Worm (Caenorhabditis elegans) whole organism, L1 larva: ENCODE measurements around the gene C06A12.3.

Experiments
- alr-1 ChIP-seq: fragments of 200-800 bp; sonication (Bioruptor generic); optimal IDR thresholded peaks from 2 replicates; lab custom pipeline; 2018; ENCODE audit warnings: borderline replicate concordance, mild to moderate bottlenecking, missing genetic modification characterization, missing compliant biosample characterization
- ama-1 ChIP-seq: fragments of 150-350 bp; optimal IDR thresholded peaks from 2 replicates; lab custom pipeline; 2014
- blmp-1 ChIP-seq: fragments of 150-350 bp; optimal IDR thresholded peaks from 2 replicates; lab custom pipeline; 2014; ENCODE audit warnings: missing biosample characterization, missing genetic modification characterization
- ceh-63 ChIP-seq: fragments of 200-800 bp; sonication (Bioruptor generic); optimal IDR thresholded peaks from 2 replicates; lab custom pipeline; 2018; ENCODE audit warnings: mild to moderate bottlenecking, missing genetic modification characterization, missing compliant biosample characterization
- ceh-88 ChIP-seq: fragments of 200-800 bp; sonication (Bioruptor generic); IDR thresholded peaks from 2 replicates; pipeline ENCODE4 v1.3.6; 2022; ENCODE audit warnings: missing genetic modification characterization, missing compliant biosample characterization
- ceh-90 ChIP-seq: sonication (generic microtip); optimal IDR thresholded peaks from 2 replicates; lab custom pipeline; 2016; ENCODE audit warnings: missing genetic modification characterization, missing compliant biosample characterization
- dsc-1 ChIP-seq: sonication (generic microtip); optimal IDR thresholded peaks from 2 replicates; lab custom pipeline; 2016; ENCODE audit warnings: mild to moderate bottlenecking, missing genetic modification characterization, missing compliant biosample characterization
- efl-1 ChIP-seq, 4 experiments: fragments of 150-350 bp; optimal IDR thresholded peaks in 3 of 4; peaks in 1 of 4; 1 replicate in 1 of 4; 2 replicates in 3 of 4; lab custom pipeline; 2014; ENCODE audit warnings: missing biosample characterization in 2 of 4, missing genetic modification characterization in 2 of 4, missing genetic modification reagents in 2 of 4
- efl-3 ChIP-seq: fragments of 200-800 bp; sonication (Bioruptor generic); optimal IDR thresholded peaks from 2 replicates; lab custom pipeline; 2018; ENCODE audit warnings: mild to moderate bottlenecking, missing genetic modification characterization, missing compliant biosample characterization
- egl-13 ChIP-seq: sonication (generic microtip); optimal IDR thresholded peaks from 2 replicates; lab custom pipeline; 2016; ENCODE audit warnings: missing genotype, missing genetic modification reagents, missing genetic modification characterization, missing compliant biosample characterization
- elt-2 ChIP-seq: sonication (generic microtip); optimal IDR thresholded peaks from 2 replicates; lab custom pipeline; 2016; ENCODE audit warnings: missing genetic modification characterization, mild to moderate bottlenecking, inconsistent platforms, missing compliant biosample characterization, missing genetic modification reagents
- elt-3 ChIP-seq, 6 experiments: fragments of 150-350 bp in 1 of 6; sonication (generic microtip); optimal IDR thresholded peaks; 2 replicates each; lab custom pipeline; 2017 to 2018; ENCODE audit warnings: missing biosample characterization in 6 of 6, missing genetic modification characterization in 6 of 6, inconsistent platforms in 1 of 6
- ets-5 ChIP-seq: fragments of 200-800 bp; sonication (Bioruptor generic); IDR thresholded peaks from 2 replicates; pipeline ENCODE4 v1.3.6; 2022; ENCODE audit warnings: missing genetic modification characterization, missing compliant biosample characterization
- fkh-4 ChIP-seq: sonication (generic microtip); optimal IDR thresholded peaks from 2 replicates; lab custom pipeline; 2016; ENCODE audit warnings: missing compliant biosample characterization, missing genetic modification characterization, borderline replicate concordance
- grh-1 ChIP-seq: fragments of 200-800 bp; sonication (Bioruptor generic); IDR thresholded peaks from 2 replicates; pipeline ENCODE4 v1.3.6; 2022; ENCODE audit warnings: missing genetic modification reagents, missing genetic modification characterization, missing compliant biosample characterization
- hlh-17 ChIP-seq: fragments of 200-800 bp; sonication (Bioruptor generic); optimal IDR thresholded peaks from 2 replicates; lab custom pipeline; 2018; ENCODE audit warnings: missing genetic modification characterization, mild to moderate bottlenecking, missing compliant biosample characterization, moderate library complexity, borderline replicate concordance
- hlh-4 ChIP-seq: sonication (generic microtip); optimal IDR thresholded peaks from 2 replicates; lab custom pipeline; 2016; ENCODE audit warnings: mild to moderate bottlenecking, missing genetic modification characterization, missing compliant biosample characterization
- irx-1 ChIP-seq: sonication (generic microtip); optimal IDR thresholded peaks from 2 replicates; lab custom pipeline; 2016; ENCODE audit warnings: missing genetic modification characterization, missing compliant biosample characterization
- lin-14 ChIP-seq: fragments of 200-800 bp; sonication (Bioruptor generic); optimal IDR thresholded peaks from 2 replicates; lab custom pipeline; 2018; ENCODE audit warnings: mild to moderate bottlenecking, missing genetic modification characterization, moderate library complexity, missing compliant biosample characterization
- lin-35 ChIP-seq, 2 experiments: fragments of 150-350 bp; optimal IDR thresholded peaks; 2 replicates each; lab custom pipeline; 2014; ENCODE audit warnings: missing biosample characterization in 2 of 2, missing genetic modification characterization in 2 of 2, missing genetic modification reagents in 2 of 2
- lir-3 ChIP-seq: sonication (generic microtip); optimal IDR thresholded peaks from 2 replicates; lab custom pipeline; 2016; ENCODE audit warnings: mild to moderate bottlenecking, missing genetic modification characterization, moderate library complexity, missing compliant biosample characterization; ENCODE audit not compliant: poor library complexity
- mab-9 ChIP-seq: fragments of 200-800 bp; sonication (Bioruptor generic); IDR thresholded peaks from 2 replicates; pipeline ENCODE4 v1.3.6; 2022; ENCODE audit warnings: missing genetic modification reagents, missing genetic modification characterization, missing compliant biosample characterization
- mdl-1 ChIP-seq, 2 experiments: fragments of 150-350 bp; optimal IDR thresholded peaks; 2 replicates each; lab custom pipeline; 2014 to 2017; ENCODE audit warnings: missing biosample characterization in 2 of 2, missing genetic modification characterization in 2 of 2, inconsistent platforms in 1 of 2
- mep-1 ChIP-seq: fragments of 150-350 bp; optimal IDR thresholded peaks from 2 replicates; lab custom pipeline; 2014; ENCODE audit warnings: missing biosample characterization, missing genetic modification characterization
- nhr-12 ChIP-seq: sonication (generic microtip); optimal IDR thresholded peaks from 2 replicates; lab custom pipeline; 2017; ENCODE audit warnings: missing biosample characterization, missing genetic modification characterization
- nhr-19 ChIP-seq: fragments of 200-800 bp; sonication (Bioruptor generic); conservative IDR thresholded peaks from 2 replicates; pipeline ENCODE4 v1.3.6; 2022; ENCODE audit warnings: missing genetic modification characterization, missing compliant biosample characterization
- nhr-47 ChIP-seq: sonication (generic microtip); optimal IDR thresholded peaks from 2 replicates; lab custom pipeline; 2016; ENCODE audit warnings: mild to moderate bottlenecking, missing genetic modification characterization, moderate library complexity, missing compliant biosample characterization
- nhr-71 ChIP-seq: sonication (generic microtip); optimal IDR thresholded peaks from 2 replicates; lab custom pipeline; 2016; ENCODE audit warnings: mild to moderate bottlenecking, missing genetic modification characterization, moderate library complexity, missing compliant biosample characterization
- nhr-84 ChIP-seq: sonication (generic microtip); optimal IDR thresholded peaks from 2 replicates; lab custom pipeline; 2017; ENCODE audit warnings: missing biosample characterization, missing genetic modification characterization
- nhr-90 ChIP-seq: sonication (generic microtip); optimal IDR thresholded peaks from 2 replicates; lab custom pipeline; 2016; ENCODE audit warnings: mild to moderate bottlenecking, missing genetic modification characterization, missing compliant biosample characterization; ENCODE audit not compliant: poor library complexity
- pqm-1 ChIP-seq: sonication (generic microtip); optimal IDR thresholded peaks from 3 replicates; lab custom pipeline; 2017; ENCODE audit warnings: missing biosample characterization, missing genetic modification characterization
- skn-1 ChIP-seq: fragments of 150-350 bp; optimal IDR thresholded peaks from 2 replicates; lab custom pipeline; 2014; ENCODE audit warnings: missing biosample characterization, missing genetic modification characterization
- snpc-4 ChIP-seq: fragments of 150-350 bp; optimal IDR thresholded peaks from 2 replicates; lab custom pipeline; 2014; ENCODE audit warnings: missing biosample characterization, missing genetic modification characterization
- sox-4 ChIP-seq: sonication (generic microtip); optimal IDR thresholded peaks from 2 replicates; lab custom pipeline; 2016; ENCODE audit warnings: missing genetic modification characterization, missing compliant biosample characterization
- sptf-1 ChIP-seq: fragments of 150-350 bp; optimal IDR thresholded peaks from 2 replicates; lab custom pipeline; 2014; ENCODE audit warnings: missing biosample characterization, missing genetic modification characterization
- sup-37 ChIP-seq: fragments of 200-800 bp; sonication (Bioruptor generic); optimal IDR thresholded peaks from 2 replicates; lab custom pipeline; 2018; ENCODE audit warnings: mild to moderate bottlenecking, missing genetic modification characterization, missing compliant biosample characterization
- swsn-7 ChIP-seq: sonication (generic microtip); optimal IDR thresholded peaks from 2 replicates; lab custom pipeline; 2016; ENCODE audit warnings: missing genetic modification characterization, missing compliant biosample characterization
- tbx-2 ChIP-seq: sonication (generic microtip); optimal IDR thresholded peaks from 2 replicates; lab custom pipeline; 2016; ENCODE audit warnings: missing genetic modification characterization, missing compliant biosample characterization
- tlp-1 ChIP-seq: fragments of 150-350 bp; optimal IDR thresholded peaks from 2 replicates; lab custom pipeline; 2014; ENCODE audit warnings: missing biosample characterization, missing genetic modification characterization
- unc-62 ChIP-seq: fragments of 150-350 bp; optimal IDR thresholded peaks from 2 replicates; lab custom pipeline; 2014; ENCODE audit warnings: missing biosample characterization, missing genetic modification reagents, missing genetic modification characterization
- unc-86 ChIP-seq: sonication (generic microtip); optimal IDR thresholded peaks from 2 replicates; lab custom pipeline; 2016; ENCODE audit warnings: missing genetic modification characterization, missing compliant biosample characterization
- unc-98 ChIP-seq: fragments of 200-800 bp; sonication (Bioruptor generic); IDR thresholded peaks from 2 replicates; pipeline ENCODE4 v1.3.6; 2022; ENCODE audit warnings: missing genetic modification characterization, missing compliant biosample characterization
- xbp-1 ChIP-seq: sonication (generic microtip); optimal IDR thresholded peaks from 2 replicates; lab custom pipeline; 2016; ENCODE audit warnings: missing genetic modification characterization, missing compliant biosample characterization
- zag-1 ChIP-seq: fragments of 150-350 bp; optimal IDR thresholded peaks from 2 replicates; lab custom pipeline; 2014; ENCODE audit warnings: missing biosample characterization, missing genetic modification characterization
- zip-4 ChIP-seq: fragments of 200-800 bp; sonication (Bioruptor generic); optimal IDR thresholded peaks from 2 replicates; lab custom pipeline; 2018; ENCODE audit warnings: mild to moderate bottlenecking, missing genetic modification characterization, moderate library complexity, missing compliant biosample characterization

The C06A12.3 gene

DNA sequence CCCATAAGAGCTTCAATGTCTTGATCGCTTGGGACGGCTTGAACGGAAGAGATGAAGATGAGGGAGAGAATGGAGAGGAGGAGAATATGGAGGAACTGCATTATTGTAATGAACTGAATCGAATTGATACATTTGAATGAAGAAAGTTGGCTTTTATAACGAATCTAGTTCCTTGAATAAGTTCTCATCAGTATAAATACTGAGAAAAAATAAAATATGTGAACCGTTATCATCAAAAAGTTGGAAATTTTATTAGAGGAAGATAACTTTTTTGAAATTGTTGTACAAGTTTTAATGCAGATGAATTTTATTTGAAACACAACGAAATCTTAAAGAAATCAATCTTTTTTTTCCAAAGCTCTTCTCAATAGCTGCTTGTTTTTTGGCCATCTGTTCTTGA, 20.5 kb upstream of the C06A12.3 start, which contains the start of gene T02D1.7:
Gene T02D1.7 (minus strand): TSS at position 101 of the 400 bp plus-strand sequence.
- TF ChIP-seq tlp-1 (tag; lab: Kevin White, UChicago) (no peak), ama-1 (no peak)

ce11 chrIV:17407491-17407890, 20.0 kb upstream of the C06A12.3 start, which contains the start of gene T02D1.9:
Gene T02D1.9 (minus strand): TSS chrIV:17407591.
- TF ChIP-seq mab-9 (no peak), swsn-7 (tag; lab: Kevin White, UChicago) (no peak), ceh-90 (tag; lab: Kevin White, UChicago) (no peak), skn-1 (tag; lab: Kevin White, UChicago) (no peak), sptf-1 (tag; lab: Kevin White, UChicago) (no peak), efl-1 (optimal IDR thresholded peaks at IDR 0.05; lab: Kevin White, UChicago) (no peak), efl-1 (GFP tag; optimal IDR thresholded peaks at IDR 0.05 in 1 of 2; lab: Kevin White, UChicago) (no peak), ets-5 (GFP tag; lab: Robert Waterston, UW) (no peak), nhr-84 (tag; lab: Kevin White, UChicago) (no peak), hlh-17 (no peak), xbp-1 (tag; lab: Kevin White, UChicago) (no peak)

DNA sequence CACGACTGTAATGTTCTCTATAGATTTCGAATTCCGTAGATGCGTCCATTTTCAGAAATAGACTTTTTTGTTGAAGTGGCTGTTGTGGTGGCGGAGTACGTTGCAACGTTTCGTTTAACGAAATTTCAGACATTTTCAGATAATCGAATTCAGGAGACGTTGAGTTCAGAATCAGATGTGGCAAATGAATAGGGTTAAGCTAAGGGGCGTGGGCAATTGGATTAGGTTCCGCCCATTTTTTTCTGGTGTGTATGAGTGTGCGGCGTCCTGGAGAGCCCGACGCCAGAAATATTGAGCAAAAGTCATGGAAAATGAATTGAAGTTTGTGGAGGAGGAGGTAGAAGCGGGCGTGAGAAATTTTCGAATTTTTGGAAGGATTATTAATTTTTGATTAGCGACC, 14.2 kb upstream of the C06A12.3 start:
- no peak for TF ChIP-seq elt-3 (tag; optimal IDR thresholded peaks at IDR 0.05; lab: Kevin White, UChicago)
- no peak for TF ChIP-seq elt-2 (tag; lab: Kevin White, UChicago)
- TF ChIP-seq lin-35 (GFP tag; optimal IDR thresholded peaks at IDR 0.05; lab: Kevin White, UChicago): no peak
- no peak for TF ChIP-seq blmp-1
- no peak for TF ChIP-seq hlh-17
- no peak for TF ChIP-seq alr-1 (tag; lab: Kevin White, UChicago)
- no peak for TF ChIP-seq fkh-4 (tag; lab: Kevin White, UChicago)
- no peak for TF ChIP-seq pqm-1
- no peak for TF ChIP-seq lir-3 (tag; lab: Kevin White, UChicago)
- TF ChIP-seq nhr-12 (tag; lab: Kevin White, UChicago): no peak
- TF ChIP-seq efl-3 (GFP tag; lab: Kevin White, UChicago): no peak
- TF ChIP-seq ceh-63 (GFP tag; lab: Kevin White, UChicago): no peak

DNA sequence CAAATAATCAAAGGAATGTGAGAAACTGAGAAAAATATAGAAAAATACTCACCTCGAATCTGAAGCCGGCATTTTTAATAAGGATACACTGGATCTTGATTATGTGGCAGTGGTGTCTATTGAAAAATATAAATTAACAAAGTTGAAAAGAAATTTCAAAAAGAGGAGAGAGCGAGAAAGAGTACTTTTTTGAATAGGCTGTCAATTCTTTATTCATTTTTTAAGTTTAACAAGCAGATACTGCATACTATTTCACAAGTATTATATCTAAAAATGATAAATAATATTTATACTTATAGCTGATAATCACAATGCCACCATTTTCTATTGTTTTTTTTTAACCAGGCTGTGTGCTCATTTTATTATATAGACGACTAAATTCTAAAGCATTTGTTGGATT, 9.8 kb upstream of the C06A12.3 start, which contains the start of gene npr-26:
Gene npr-26 (minus strand): TSS at position 101 of the 400 bp plus-strand sequence.
- TF ChIP-seq ceh-88 (GFP tag; lab: Robert Waterston, UW): no peak
- no peak for TF ChIP-seq dsc-1 (tag; lab: Kevin White, UChicago)
- TF ChIP-seq irx-1: no peak
- no peak for TF ChIP-seq snpc-4
- no peak for TF ChIP-seq sox-4 (tag; lab: Kevin White, UChicago)
- TF ChIP-seq unc-62 (GFP tag; lab: Kevin White, UChicago): no peak
- no peak for TF ChIP-seq hlh-17
- TF ChIP-seq zip-4 (GFP tag; lab: Kevin White, UChicago): no peak
- no peak for TF ChIP-seq sup-37 (GFP tag; lab: Kevin White, UChicago)
- no peak for TF ChIP-seq tbx-2
- no peak for TF ChIP-seq egl-13
- no peak for TF ChIP-seq nhr-90 (tag; lab: Kevin White, UChicago)
- no peak for TF ChIP-seq nhr-12 (tag; lab: Kevin White, UChicago)
- TF ChIP-seq efl-1 (optimal IDR thresholded peaks at IDR 0.05; lab: Kevin White, UChicago): no peak
- TF ChIP-seq efl-1 (GFP tag; optimal IDR thresholded peaks at IDR 0.05 in 1 of 2; lab: Kevin White, UChicago): no peak

- TF ChIP-seq nhr-47 (tag; lab: Kevin White, UChicago): peak; percentile 6
- no peak for TF ChIP-seq hlh-4 (tag; lab: Kevin White, UChicago)
- no peak for TF ChIP-seq nhr-12 (tag; lab: Kevin White, UChicago)
- TF ChIP-seq nhr-71: peak; percentile 37
- TF ChIP-seq efl-1 (optimal IDR thresholded peaks at IDR 0.05; lab: Kevin White, UChicago): peak; percentile 30 to 45
- no peak for TF ChIP-seq efl-1 (GFP tag; optimal IDR thresholded peaks at IDR 0.05 in 1 of 2; lab: Kevin White, UChicago)
- peak; percentile 9 for TF ChIP-seq zag-1 (tag; lab: Kevin White, UChicago)
- peak; percentile 85 for TF ChIP-seq lin-14 (GFP tag; lab: Kevin White, UChicago)
- peak; percentile 27; the same call in 1 of the 2 replicates for TF ChIP-seq nhr-19 (GFP tag; lab: Robert Waterston, UW)
- TF ChIP-seq mdl-1 (tag; optimal IDR thresholded peaks at IDR 0.05; lab: Kevin White, UChicago): no peak
- TF ChIP-seq mep-1 (tag; lab: Kevin White, UChicago): peak; percentile 28
- peak; percentile 11 for TF ChIP-seq unc-86 (tag; lab: Kevin White, UChicago)
- TF ChIP-seq swsn-7 (tag; lab: Kevin White, UChicago): peak; percentile 38
- no peak for TF ChIP-seq sup-37 (GFP tag; lab: Kevin White, UChicago)
- no peak for TF ChIP-seq grh-1 (GFP tag; lab: Robert Waterston, UW)
- no peak for TF ChIP-seq efl-3 (GFP tag; lab: Kevin White, UChicago)
- no peak for TF ChIP-seq unc-98 (GFP tag; lab: Robert Waterston, UW)
Observed at ce11 chrIV:17426970-17427369, 553 bp upstream of the C06A12.3 start.
